Worm (Caenorhabditis elegans) whole organism, young adult: ENCODE results near the gene T26G10.1.
A peak's percentile ranks its signal among the peaks of the same experiment; 100 is the strongest.

Experiments used
- B0035.1 ChIP-seq: sonication (generic microtip); optimal IDR thresholded peaks from 2 replicates; lab custom pipeline; 2016; ENCODE audit warnings: missing genetic modification characterization, mild to moderate bottlenecking, missing compliant biosample characterization, missing genotype, missing genetic modification reagents
- B0336.3 ChIP-seq: fragments of 200-800 bp; sonication (Bioruptor generic); IDR thresholded peaks from 2 replicates; pipeline ENCODE4 v1.3.6; 2022; ENCODE audit warnings: missing genetic modification characterization, missing compliant biosample characterization
- C06A6.2 ChIP-seq: fragments of 200-800 bp; sonication (Bioruptor generic); conservative IDR thresholded peaks from 2 replicates; pipeline ENCODE4 v1.3.6; 2022; ENCODE audit warnings: missing genetic modification characterization, missing compliant biosample characterization
- F37B4.10 ChIP-seq: fragments of 200-800 bp; sonication (Bioruptor generic); IDR thresholded peaks from 2 replicates; pipeline ENCODE4 v1.3.6; 2022; ENCODE audit warnings: missing genetic modification characterization, missing compliant biosample characterization
- F39B2.1 ChIP-seq: fragments of 200-800 bp; sonication (Bioruptor generic); IDR thresholded peaks from 2 replicates; pipeline ENCODE4 v1.3.6; 2022; ENCODE audit warnings: missing genetic modification reagents, missing genetic modification characterization, missing compliant biosample characterization
- F52B5.7 ChIP-seq: sonication (generic microtip); optimal IDR thresholded peaks from 2 replicates; lab custom pipeline; 2016; ENCODE audit warnings: mild to moderate bottlenecking, missing genetic modification characterization, missing compliant biosample characterization
- F57A8.1 ChIP-seq: fragments of 200-800 bp; sonication (Bioruptor generic); optimal IDR thresholded peaks from 2 replicates; lab custom pipeline; 2018; ENCODE audit warnings: mild to moderate bottlenecking, missing genetic modification characterization, moderate library complexity, missing compliant biosample characterization
- K11D2.4 ChIP-seq: fragments of 200-800 bp; sonication (Bioruptor generic); IDR thresholded peaks from 2 replicates; pipeline ENCODE4 v1.3.6; 2022; ENCODE audit warnings: missing genetic modification reagents, missing genetic modification characterization, missing compliant biosample characterization
- T07F8.4 ChIP-seq: sonication (generic microtip); optimal IDR thresholded peaks from 2 replicates; lab custom pipeline; 2016; ENCODE audit warnings: mild to moderate bottlenecking, missing genetic modification characterization, moderate library complexity, missing compliant biosample characterization
- Y67H2A.10 ChIP-seq: fragments of 200-800 bp; sonication (Bioruptor generic); conservative IDR thresholded peaks from 2 replicates; pipeline ENCODE4 v1.3.6; 2022; ENCODE audit warnings: missing genetic modification reagents, missing genetic modification characterization, missing compliant biosample characterization
- ZK185.1 ChIP-seq: sonication (generic microtip); optimal IDR thresholded peaks from 2 replicates; lab custom pipeline; 2016; ENCODE audit warnings: mild to moderate bottlenecking, missing genetic modification characterization, missing compliant biosample characterization; ENCODE audit not compliant: poor library complexity, severe bottlenecking
- ama-1 ChIP-seq, 3 experiments: fragments of 150-350 bp in 1 of 3; sonication (generic microtip) in 2 of 3; optimal IDR thresholded peaks; 2 replicates each; lab custom pipeline; 2014 to 2018; ENCODE audit warnings: missing biosample characterization in 2 of 3, missing genetic modification characterization in 2 of 3, missing genetic modification reagents in 2 of 3
- atf-7 ChIP-seq: sonication (generic microtip); optimal IDR thresholded peaks from 2 replicates; lab custom pipeline; 2017; ENCODE audit warnings: mild to moderate bottlenecking, missing genetic modification characterization, missing compliant biosample characterization
- bed-2 ChIP-seq: fragments of 200-800 bp; sonication (Bioruptor generic); IDR thresholded peaks from 2 replicates; pipeline ENCODE4 v1.3.6; 2022; ENCODE audit warnings: missing genetic modification reagents, missing genetic modification characterization, missing compliant biosample characterization
- cebp-1 ChIP-seq, 2 experiments: fragments of 200-800 bp in 1 of 2; sonication (Bioruptor generic) in 1 of 2; sonication (generic microtip) in 1 of 2; IDR thresholded peaks in 1 of 2; optimal IDR thresholded peaks in 1 of 2; 2 replicates each; pipeline versions ENCODE4 v1.3.6 to Lab custom; 2017 to 2022; ENCODE audit warnings: missing compliant biosample characterization in 2 of 2, missing genetic modification characterization in 2 of 2, mild to moderate bottlenecking in 1 of 2, missing genetic modification reagents in 1 of 2, moderate library complexity in 1 of 2
- ceh-79 ChIP-seq: sonication (generic microtip); optimal IDR thresholded peaks from 2 replicates; lab custom pipeline; 2017; ENCODE audit warnings: mild to moderate bottlenecking, missing genetic modification characterization, missing compliant biosample characterization
- chd-7 ChIP-seq: sonication (generic microtip); optimal IDR thresholded peaks from 2 replicates; lab custom pipeline; 2016; ENCODE audit warnings: mild to moderate bottlenecking, missing genetic modification characterization, moderate library complexity, missing compliant biosample characterization
- dpff-1 ChIP-seq: sonication (generic microtip); optimal IDR thresholded peaks from 2 replicates; lab custom pipeline; 2017; ENCODE audit warnings: mild to moderate bottlenecking, missing genetic modification characterization, missing compliant biosample characterization
- ekl-4 ChIP-seq: fragments of 200-800 bp; sonication (Bioruptor generic); IDR thresholded peaks from 2 replicates; pipeline ENCODE4 v1.3.6; 2022; ENCODE audit warnings: missing genetic modification reagents, missing genetic modification characterization, missing compliant biosample characterization
- fkh-3 ChIP-seq: sonication (generic microtip); optimal IDR thresholded peaks from 2 replicates; lab custom pipeline; 2016; ENCODE audit warnings: mild to moderate bottlenecking, missing genetic modification characterization, missing compliant biosample characterization
- hrde-1 ChIP-seq: sonication (generic microtip); optimal IDR thresholded peaks from 2 replicates; lab custom pipeline; 2016; ENCODE audit warnings: missing genetic modification characterization, mild to moderate bottlenecking, missing compliant biosample characterization, moderate library complexity, missing genotype, missing genetic modification reagents, borderline replicate concordance
- hsf-1 ChIP-seq: fragments of 200-800 bp; sonication (Bioruptor generic); IDR thresholded peaks from 2 replicates; pipeline ENCODE4 v1.3.6; 2022; ENCODE audit warnings: missing genetic modification reagents, missing genetic modification characterization, missing compliant biosample characterization
- lin-26 ChIP-seq: fragments of 200-800 bp; sonication (Bioruptor generic); IDR thresholded peaks from 2 replicates; pipeline ENCODE4 v1.3.6; 2022; ENCODE audit warnings: missing genetic modification reagents, missing genetic modification characterization, missing compliant biosample characterization
- lin-35 ChIP-seq, 3 experiments: fragments of 150-350 bp in 2 of 3; sonication (generic microtip) in 1 of 3; optimal IDR thresholded peaks; 2 replicates each; lab custom pipeline; 2014 to 2018; ENCODE audit warnings: missing biosample characterization in 3 of 3, missing genetic modification characterization in 3 of 3, missing genetic modification reagents in 3 of 3
- lin-40 ChIP-seq: sonication (generic microtip); optimal IDR thresholded peaks from 2 replicates; lab custom pipeline; 2016; ENCODE audit warnings: missing genetic modification characterization, mild to moderate bottlenecking, missing compliant biosample characterization, missing genotype, missing genetic modification reagents
- lin-54 ChIP-seq: fragments of 200-800 bp; sonication (Bioruptor generic); optimal IDR thresholded peaks from 2 replicates; lab custom pipeline; 2018; ENCODE audit warnings: mild to moderate bottlenecking, missing genetic modification characterization, missing compliant biosample characterization
- madf-3 ChIP-seq: fragments of 200-800 bp; sonication (Bioruptor generic); IDR thresholded peaks from 2 replicates; pipeline ENCODE4 v1.3.6; 2022; ENCODE audit warnings: missing genetic modification reagents, missing genetic modification characterization, missing compliant biosample characterization
- madf-6 ChIP-seq: fragments of 200-800 bp; sonication (Bioruptor generic); IDR thresholded peaks from 2 replicates; pipeline ENCODE4 v1.3.6; 2022; ENCODE audit warnings: missing genetic modification reagents, missing genetic modification characterization, missing compliant biosample characterization
- madf-8 ChIP-seq: fragments of 200-800 bp; sonication (Bioruptor generic); conservative IDR thresholded peaks from 2 replicates; pipeline ENCODE4 v1.3.6; 2022; ENCODE audit warnings: missing genetic modification reagents, missing genetic modification characterization, missing compliant biosample characterization
- mcd-1 ChIP-seq: fragments of 200-800 bp; sonication (Bioruptor generic); IDR thresholded peaks from 2 replicates; pipeline ENCODE4 v1.3.6; 2022; ENCODE audit warnings: missing genetic modification reagents, missing genetic modification characterization, missing compliant biosample characterization
- mxl-1 ChIP-seq: sonication (generic microtip); optimal IDR thresholded peaks from 2 replicates; lab custom pipeline; 2016; ENCODE audit warnings: missing genetic modification characterization, missing compliant biosample characterization
- nfya-2 ChIP-seq: fragments of 200-800 bp; sonication (Bioruptor generic); IDR thresholded peaks from 2 replicates; pipeline ENCODE4 v1.3.6; 2022; ENCODE audit warnings: missing genetic modification reagents, missing genetic modification characterization, missing compliant biosample characterization
- nfyb-1 ChIP-seq: fragments of 200-800 bp; sonication (Bioruptor generic); IDR thresholded peaks from 2 replicates; pipeline ENCODE4 v1.3.6; 2022; ENCODE audit warnings: missing genetic modification reagents, missing genetic modification characterization, missing compliant biosample characterization
- nhr-80 ChIP-seq: sonication (generic microtip); optimal IDR thresholded peaks from 2 replicates; lab custom pipeline; 2016; ENCODE audit warnings: missing genetic modification characterization, missing compliant biosample characterization
- pbrm-1 ChIP-seq: fragments of 200-800 bp; sonication (Bioruptor generic); IDR thresholded peaks from 2 replicates; pipeline ENCODE4 v1.3.6; 2022; ENCODE audit warnings: missing genetic modification reagents, missing genetic modification characterization, missing compliant biosample characterization
- rcor-1 ChIP-seq: fragments of 200-800 bp; sonication (Bioruptor generic); IDR thresholded peaks from 2 replicates; pipeline ENCODE4 v1.3.6; 2022; ENCODE audit warnings: missing genetic modification reagents, missing genetic modification characterization, missing compliant biosample characterization
- repo-1 ChIP-seq: sonication (generic microtip); optimal IDR thresholded peaks from 2 replicates; lab custom pipeline; 2017; ENCODE audit warnings: mild to moderate bottlenecking, missing genetic modification characterization, missing compliant biosample characterization
- snpc-1.1 ChIP-seq: sonication (generic microtip); optimal IDR thresholded peaks from 2 replicates; lab custom pipeline; 2017; ENCODE audit warnings: missing genetic modification characterization, mild to moderate bottlenecking, missing compliant biosample characterization, antibody characterized with exemption, moderate library complexity, missing genotype, missing genetic modification reagents; ENCODE audit not compliant: insufficient read depth
- snpc-1.3 ChIP-seq: sonication (generic microtip); optimal IDR thresholded peaks from 2 replicates; lab custom pipeline; 2017; ENCODE audit warnings: missing genetic modification characterization, mild to moderate bottlenecking, missing compliant biosample characterization, antibody characterized with exemption, moderate library complexity, missing genotype, missing genetic modification reagents; ENCODE audit not compliant: insufficient read depth
- snpc-3.4 ChIP-seq: sonication (generic microtip); optimal IDR thresholded peaks from 2 replicates; lab custom pipeline; 2017; ENCODE audit warnings: missing genetic modification characterization, mild to moderate bottlenecking, missing compliant biosample characterization, antibody characterized with exemption, moderate library complexity, missing genotype, missing genetic modification reagents
- tbp1 ChIP-seq: fragments of 200-800 bp; sonication (Bioruptor generic); optimal IDR thresholded peaks from 2 replicates; lab custom pipeline; 2018; ENCODE audit warnings: mild to moderate bottlenecking, missing genetic modification characterization, missing compliant biosample characterization
- xnd-1 ChIP-seq: sonication (generic microtip); optimal IDR thresholded peaks from 2 replicates; lab custom pipeline; 2016; ENCODE audit warnings: missing genotype, missing genetic modification reagents, missing genetic modification characterization, missing compliant biosample characterization
- ztf-18 ChIP-seq: sonication (generic microtip); optimal IDR thresholded peaks from 2 replicates; lab custom pipeline; 2016; ENCODE audit warnings: missing genotype, mild to moderate bottlenecking, missing genetic modification characterization, missing compliant biosample characterization
- ztf-22 ChIP-seq: fragments of 200-800 bp; sonication (Bioruptor generic); optimal IDR thresholded peaks from 2 replicates; lab custom pipeline; 2018; ENCODE audit warnings: mild to moderate bottlenecking, missing genetic modification characterization, moderate library complexity, missing compliant biosample characterization
- ztf-28 ChIP-seq: fragments of 200-800 bp; sonication (Bioruptor generic); IDR thresholded peaks from 2 replicates; pipeline ENCODE4 v1.3.6; 2022; ENCODE audit warnings: missing genetic modification reagents, missing genetic modification characterization, missing compliant biosample characterization

Gene T26G10.1

ce11 chrIII:9442846-9443245, 36.4 kb upstream of the T26G10.1 start:
- TF ChIP-seq fkh-3 (tag; lab: Kevin White, UChicago) (no peak), tbp1 (GFP tag; lab: Kevin White, UChicago) (peak; percentile 0), F57A8.1 (GFP tag; lab: Kevin White, UChicago) (no peak), B0336.3 (peak; percentile 38), T07F8.4 (tag; lab: Kevin White, UChicago) (no peak), xnd-1 (tag; lab: Kevin White, UChicago) (no peak), snpc-3.4 (tag; lab: Kevin White, UChicago) (no peak), hsf-1 (GFP tag; lab: Robert Waterston, UW) (0 out of 2 replicates have a peak, but pooled peaks have one; percentile 34), atf-7 (tag; lab: Kevin White, UChicago) (peak; percentile 45), bed-2 (GFP tag; lab: Robert Waterston, UW) (no peak), lin-35 (GFP tag; optimal IDR thresholded peaks at IDR 0.05; lab: Kevin White, UChicago) (no peak), hrde-1 (tag; lab: Kevin White, UChicago) (no peak), ztf-18 (tag; lab: Kevin White, UChicago) (peak; percentile 48), ceh-79 (tag; lab: Kevin White, UChicago) (peak; percentile 45), K11D2.4 (no peak), rcor-1 (GFP tag; lab: Robert Waterston, UW) (no peak), nfya-2 (GFP tag; lab: Robert Waterston, UW) (0 out of 2 replicates have a peak, but pooled peaks have one; percentile 35), F39B2.1 (no peak), madf-3 (0 out of 2 replicates have a peak, but pooled peaks have one; percentile 33), ekl-4 (peak; percentile 30; the same call in 1 of the 2 replicates), ZK185.1 (tag; lab: Kevin White, UChicago) (no peak), nfyb-1 (GFP tag; lab: Robert Waterston, UW) (peak; percentile 45; the same call in 1 of the 2 replicates), madf-8 (GFP tag; lab: Robert Waterston, UW) (peak; percentile 19; the same call in 1 of the 2 replicates), lin-26 (peak; percentile 57; the same call in 1 of the 2 replicates), snpc-1.1 (tag; lab: Kevin White, UChicago) (no peak), lin-54 (GFP tag; lab: Kevin White, UChicago) (peak; percentile 37), mxl-1 (tag; lab: Kevin White, UChicago) (no peak), madf-6 (peak; percentile 74), F37B4.10 (GFP tag; lab: Robert Waterston, UW) (no peak), C06A6.2 (GFP tag; lab: Robert Waterston, UW) (no peak), F52B5.7 (tag; lab: Kevin White, UChicago) (no peak), snpc-1.3 (tag; lab: Kevin White, UChicago) (peak; percentile 39), nhr-80 (tag; lab: Kevin White, UChicago) (no peak), ztf-22 (GFP tag; lab: Kevin White, UChicago) (no peak)

- TF ChIP-seq cebp-1 (GFP tag; IDR thresholded peaks at IDR 0.05; lab: Robert Waterston, UW) (no peak), cebp-1 (tag; optimal IDR thresholded peaks at IDR 0.05; lab: Kevin White, UChicago) (peak; percentile 28), ztf-28 (GFP tag; lab: Robert Waterston, UW) (no peak), madf-6 (peak; percentile 35), lin-54 (GFP tag; lab: Kevin White, UChicago) (peak; percentile 10), Y67H2A.10 (no peak), dpff-1 (peak; percentile 10), pbrm-1 (GFP tag; lab: Robert Waterston, UW) (peak; percentile 8; the same call in 1 of the 2 replicates), lin-40 (tag; lab: Kevin White, UChicago) (no peak), B0035.1 (no peak), lin-35 (GFP tag; optimal IDR thresholded peaks at IDR 0.05; lab: Kevin White, UChicago) (peak in 1 of 3 experiments; percentile 18), F37B4.10 (GFP tag; lab: Robert Waterston, UW) (0 out of 2 replicates have a peak, but pooled peaks have one; percentile 56), lin-26 (peak; percentile 37; the same call in 1 of the 2 replicates), hsf-1 (GFP tag; lab: Robert Waterston, UW) (0 out of 2 replicates have a peak, but pooled peaks have one; percentile 33), mcd-1 (GFP tag; lab: Robert Waterston, UW) (peak; percentile 17; the same call in 1 of the 2 replicates), chd-7 (tag; lab: Kevin White, UChicago) (peak; percentile 1), ama-1 (optimal IDR thresholded peaks at IDR 0.05; lab: Kevin White, UChicago) (peak; percentile 46), ama-1 (GFP tag; optimal IDR thresholded peaks at IDR 0.05; lab: Kevin White, UChicago) (peak in 1 of 2 experiments; percentile 30), repo-1 (tag; lab: Kevin White, UChicago) (peak; percentile 66)
Measured at ce11 chrIII:9441133-9441532, 34.7 kb upstream of the T26G10.1 start, which contains the start of gene emb-30. emb-30 (minus strand) TSS chrIII:9441460.
